Worm (Caenorhabditis elegans) whole organism, young adult: Measurements from ENCODE around the gene C16D9.8.
A peak's percentile ranks its signal among the peaks of the same experiment; 100 is the strongest.

Experiments
- B0261.1 ChIP-seq: sonication (generic microtip); optimal IDR thresholded peaks from 2 replicates; lab custom pipeline; 2016; ENCODE audit warnings: mild to moderate bottlenecking, missing genetic modification characterization, moderate library complexity, missing compliant biosample characterization
- C06A6.2 ChIP-seq: fragments of 200-800 bp; sonication (Bioruptor generic); conservative IDR thresholded peaks from 2 replicates; pipeline ENCODE4 v1.3.6; 2022; ENCODE audit warnings: missing genetic modification characterization, missing compliant biosample characterization
- F10E7.11 ChIP-seq: sonication (generic microtip); optimal IDR thresholded peaks from 2 replicates; lab custom pipeline; 2017; ENCODE audit warnings: mild to moderate bottlenecking, missing genetic modification characterization, moderate library complexity, missing compliant biosample characterization
- F33H1.4 ChIP-seq: fragments of 200-800 bp; sonication (Bioruptor generic); IDR thresholded peaks from 2 replicates; pipeline ENCODE4 v1.3.6; 2022; ENCODE audit warnings: missing genetic modification reagents, missing genetic modification characterization, missing compliant biosample characterization
- T26A5.8 ChIP-seq: sonication (generic microtip); optimal IDR thresholded peaks from 2 replicates; lab custom pipeline; 2016; ENCODE audit warnings: missing genetic modification characterization, missing compliant biosample characterization
- Y53G8AR.9 ChIP-seq: fragments of 200-800 bp; sonication (Bioruptor generic); conservative IDR thresholded peaks from 2 replicates; pipeline ENCODE4 v1.3.6; 2022; ENCODE audit warnings: missing genetic modification reagents, missing genetic modification characterization, missing compliant biosample characterization
- Y79H2A.3 ChIP-seq: fragments of 200-800 bp; sonication (Bioruptor generic); conservative IDR thresholded peaks from 2 replicates; pipeline ENCODE4 v1.3.6; 2022; ENCODE audit warnings: missing genetic modification reagents, missing genetic modification characterization, missing compliant biosample characterization
- ZK185.1 ChIP-seq: sonication (generic microtip); optimal IDR thresholded peaks from 2 replicates; lab custom pipeline; 2016; ENCODE audit warnings: mild to moderate bottlenecking, missing genetic modification characterization, missing compliant biosample characterization; ENCODE audit not compliant: poor library complexity, severe bottlenecking
- athp-1 ChIP-seq: sonication (generic microtip); optimal IDR thresholded peaks from 2 replicates; lab custom pipeline; 2017; ENCODE audit warnings: mild to moderate bottlenecking, missing genetic modification characterization, missing compliant biosample characterization
- attf-6 ChIP-seq: fragments of 200-800 bp; sonication (Bioruptor generic); IDR thresholded peaks from 2 replicates; pipeline ENCODE4 v1.3.6; 2022; ENCODE audit warnings: missing genetic modification reagents, missing genetic modification characterization, missing compliant biosample characterization
- bed-1 ChIP-seq: fragments of 200-800 bp; sonication (Bioruptor generic); IDR thresholded peaks from 2 replicates; pipeline ENCODE4 v1.3.6; 2022; ENCODE audit warnings: missing genetic modification reagents, missing genetic modification characterization, missing compliant biosample characterization
- cebp-1 ChIP-seq, 2 experiments: fragments of 200-800 bp in 1 of 2; sonication (Bioruptor generic) in 1 of 2; sonication (generic microtip) in 1 of 2; IDR thresholded peaks in 1 of 2; optimal IDR thresholded peaks in 1 of 2; 2 replicates each; pipeline versions ENCODE4 v1.3.6 to Lab custom; 2017 to 2022; ENCODE audit warnings: missing compliant biosample characterization in 2 of 2, missing genetic modification characterization in 2 of 2, mild to moderate bottlenecking in 1 of 2, missing genetic modification reagents in 1 of 2, moderate library complexity in 1 of 2
- ceh-27 ChIP-seq: fragments of 200-800 bp; sonication (Bioruptor generic); optimal IDR thresholded peaks from 2 replicates; lab custom pipeline; 2018; ENCODE audit warnings: mild to moderate bottlenecking, missing genetic modification characterization, moderate library complexity, missing compliant biosample characterization
- ceh-58 ChIP-seq: fragments of 200-800 bp; sonication (Bioruptor generic); IDR thresholded peaks from 2 replicates; pipeline ENCODE4 v1.3.6; 2022; ENCODE audit warnings: missing genetic modification characterization, missing compliant biosample characterization
- dox-1 ChIP-seq: fragments of 200-800 bp; sonication (Bioruptor generic); IDR thresholded peaks from 2 replicates; pipeline ENCODE4 v1.3.6; 2022; ENCODE audit warnings: missing genetic modification reagents, missing genetic modification characterization, missing compliant biosample characterization
- fkh-3 ChIP-seq: sonication (generic microtip); optimal IDR thresholded peaks from 2 replicates; lab custom pipeline; 2016; ENCODE audit warnings: mild to moderate bottlenecking, missing genetic modification characterization, missing compliant biosample characterization
- hlh-26 ChIP-seq: fragments of 200-800 bp; sonication (Bioruptor generic); conservative IDR thresholded peaks from 2 replicates; pipeline ENCODE4 v1.3.6; 2022; ENCODE audit warnings: missing genetic modification reagents, missing genetic modification characterization, missing compliant biosample characterization
- hmg-20 ChIP-seq: fragments of 200-800 bp; sonication (Bioruptor generic); IDR thresholded peaks from 2 replicates; pipeline ENCODE4 v1.3.6; 2022; ENCODE audit warnings: missing genetic modification reagents, missing genetic modification characterization, missing compliant biosample characterization
- let-607 ChIP-seq, 2 experiments: fragments of 200-800 bp in 1 of 2; sonication (Bioruptor generic) in 1 of 2; sonication (generic microtip) in 1 of 2; optimal IDR thresholded peaks; 2 replicates each; lab custom pipeline; 2016 to 2018; ENCODE audit warnings: mild to moderate bottlenecking in 2 of 2, missing compliant biosample characterization in 2 of 2, missing genetic modification characterization in 2 of 2, moderate library complexity in 2 of 2, missing genotype in 1 of 2
- lin-26 ChIP-seq: fragments of 200-800 bp; sonication (Bioruptor generic); IDR thresholded peaks from 2 replicates; pipeline ENCODE4 v1.3.6; 2022; ENCODE audit warnings: missing genetic modification reagents, missing genetic modification characterization, missing compliant biosample characterization
- lin-54 ChIP-seq: fragments of 200-800 bp; sonication (Bioruptor generic); optimal IDR thresholded peaks from 2 replicates; lab custom pipeline; 2018; ENCODE audit warnings: mild to moderate bottlenecking, missing genetic modification characterization, missing compliant biosample characterization
- lsl-1 ChIP-seq: fragments of 200-800 bp; sonication (Bioruptor generic); optimal IDR thresholded peaks from 2 replicates; lab custom pipeline; 2018; ENCODE audit warnings: mild to moderate bottlenecking, missing genetic modification characterization, moderate library complexity, missing compliant biosample characterization
- nfyb-1 ChIP-seq: fragments of 200-800 bp; sonication (Bioruptor generic); IDR thresholded peaks from 2 replicates; pipeline ENCODE4 v1.3.6; 2022; ENCODE audit warnings: missing genetic modification reagents, missing genetic modification characterization, missing compliant biosample characterization
- nhr-120 ChIP-seq: fragments of 200-800 bp; sonication (Bioruptor generic); IDR thresholded peaks from 2 replicates; pipeline ENCODE4 v1.3.6; 2022; ENCODE audit warnings: missing genetic modification characterization, missing compliant biosample characterization
- nhr-80 ChIP-seq: sonication (generic microtip); optimal IDR thresholded peaks from 2 replicates; lab custom pipeline; 2016; ENCODE audit warnings: missing genetic modification characterization, missing compliant biosample characterization
- nhr-90 ChIP-seq: sonication (generic microtip); optimal IDR thresholded peaks from 2 replicates; lab custom pipeline; 2016; ENCODE audit warnings: missing genotype, mild to moderate bottlenecking, missing genetic modification characterization, missing compliant biosample characterization
- rpc-1 ChIP-seq, 2 experiments: fragments of 150-350 bp in 1 of 2; sonication (generic microtip) in 1 of 2; optimal IDR thresholded peaks; 2 replicates each; lab custom pipeline; 2014 to 2018; ENCODE audit warnings: missing biosample characterization in 1 of 2, missing genetic modification characterization in 1 of 2, missing genetic modification reagents in 1 of 2, missing genotype in 1 of 2
- snpc-1.1 ChIP-seq: sonication (generic microtip); optimal IDR thresholded peaks from 2 replicates; lab custom pipeline; 2017; ENCODE audit warnings: missing genetic modification characterization, mild to moderate bottlenecking, missing compliant biosample characterization, antibody characterized with exemption, moderate library complexity, missing genotype, missing genetic modification reagents; ENCODE audit not compliant: insufficient read depth
- snpc-4 ChIP-seq, 5 experiments: fragments of 150-350 bp in 1 of 5; sonication (generic microtip) in 4 of 5; optimal IDR thresholded peaks; 2 replicates each; lab custom pipeline; 2014 to 2018; ENCODE audit warnings: missing genetic modification characterization in 5 of 5, missing biosample characterization in 3 of 5, antibody characterized with exemption in 2 of 5, mild to moderate bottlenecking in 2 of 5, missing compliant biosample characterization in 2 of 5, missing genotype in 2 of 5, moderate library complexity in 2 of 5, missing genetic modification reagents in 1 of 5
- tlf-1 ChIP-seq: fragments of 200-800 bp; sonication (Bioruptor generic); optimal IDR thresholded peaks from 2 replicates; lab custom pipeline; 2018; ENCODE audit warnings: mild to moderate bottlenecking, missing genetic modification characterization, missing compliant biosample characterization
- unc-62 ChIP-seq: fragments of 150-350 bp; optimal IDR thresholded peaks from 2 replicates; lab custom pipeline; 2014; ENCODE audit warnings: missing biosample characterization, missing genetic modification reagents, missing genetic modification characterization
- xnd-1 ChIP-seq: sonication (generic microtip); optimal IDR thresholded peaks from 2 replicates; lab custom pipeline; 2016; ENCODE audit warnings: missing genotype, missing genetic modification reagents, missing genetic modification characterization, missing compliant biosample characterization
- zfh-2 ChIP-seq: fragments of 200-800 bp; sonication (Bioruptor generic); conservative IDR thresholded peaks from 2 replicates; pipeline ENCODE4 v1.3.6; 2022; ENCODE audit warnings: missing genetic modification reagents, missing genetic modification characterization, missing compliant biosample characterization
- zim-3 ChIP-seq: sonication (generic microtip); optimal IDR thresholded peaks from 2 replicates; lab custom pipeline; 2017; ENCODE audit warnings: mild to moderate bottlenecking, missing genetic modification characterization, moderate library complexity, missing compliant biosample characterization
- ztf-25 ChIP-seq: fragments of 200-800 bp; sonication (Bioruptor generic); IDR thresholded peaks from 2 replicates; pipeline ENCODE4 v1.3.6; 2022; ENCODE audit warnings: missing genetic modification reagents, missing genetic modification characterization, missing compliant biosample characterization
- ztf-3 ChIP-seq: fragments of 200-800 bp; sonication (Bioruptor generic); optimal IDR thresholded peaks from 2 replicates; lab custom pipeline; 2018; ENCODE audit warnings: mild to moderate bottlenecking, missing genetic modification characterization, missing compliant biosample characterization

Gene C16D9.8

ce11 chrV:8285455-8285854 lies 22.1 kb upstream of the C16D9.8 start:
- TF ChIP-seq dox-1 (GFP tag; lab: Robert Waterston, UW): no peak
- no peak for TF ChIP-seq nhr-90
- TF ChIP-seq ztf-3 (GFP tag; lab: Kevin White, UChicago): no peak
- peak; percentile 66 for TF ChIP-seq nhr-80
- no peak for TF ChIP-seq snpc-4 (GFP tag; optimal IDR thresholded peaks at IDR 0.05; lab: Kevin White, UChicago)
- no peak for TF ChIP-seq snpc-4 (tag; optimal IDR thresholded peaks at IDR 0.05; lab: Kevin White, UChicago)
- no peak for TF ChIP-seq bed-1 (GFP tag; lab: Robert Waterston, UW)
- TF ChIP-seq hmg-20 (GFP tag; lab: Robert Waterston, UW): no peak
- TF ChIP-seq rpc-1 (optimal IDR thresholded peaks at IDR 0.05; lab: Kevin White, UChicago): no peak
- no peak for TF ChIP-seq rpc-1 (tag; optimal IDR thresholded peaks at IDR 0.05; lab: Kevin White, UChicago)
- TF ChIP-seq snpc-1.1: no peak

DNA sequence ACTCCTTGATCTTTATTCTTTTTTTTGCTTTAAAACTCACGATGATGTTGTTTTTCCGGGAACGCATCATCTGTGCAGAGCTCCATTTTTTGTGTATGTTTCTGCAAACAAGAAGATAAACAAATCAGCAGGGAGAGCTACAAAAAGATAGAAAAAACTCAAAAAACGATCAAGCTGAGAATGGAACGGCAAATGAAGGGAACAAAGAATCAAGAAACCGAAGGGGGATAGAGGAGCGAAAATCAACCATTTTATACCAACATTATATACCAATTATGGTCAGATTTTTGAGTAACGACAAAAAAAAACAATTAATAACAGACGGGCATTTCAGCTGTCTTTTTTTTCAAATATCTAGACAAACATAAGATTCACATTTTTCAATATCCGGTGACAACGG lies 21.4 kb upstream of the C16D9.8 start, which contains the start of gene slc-17.5:
Gene slc-17.5, minus strand, starts transcription at position 101 of the 400 bp plus-strand sequence.
- TF ChIP-seq ceh-58 (GFP tag; lab: Robert Waterston, UW): no peak
- no peak for TF ChIP-seq lin-54
- TF ChIP-seq cebp-1 (GFP tag; IDR thresholded peaks at IDR 0.05; lab: Robert Waterston, UW): no peak
- no peak for TF ChIP-seq cebp-1 (tag; optimal IDR thresholded peaks at IDR 0.05; lab: Kevin White, UChicago)
- TF ChIP-seq lsl-1 (GFP tag; lab: Kevin White, UChicago): no peak
- no peak for TF ChIP-seq hlh-26 (GFP tag; lab: Robert Waterston, UW)
- no peak for TF ChIP-seq ztf-25 (GFP tag; lab: Robert Waterston, UW)
- TF ChIP-seq fkh-3 (tag; lab: Kevin White, UChicago): no peak

DNA sequence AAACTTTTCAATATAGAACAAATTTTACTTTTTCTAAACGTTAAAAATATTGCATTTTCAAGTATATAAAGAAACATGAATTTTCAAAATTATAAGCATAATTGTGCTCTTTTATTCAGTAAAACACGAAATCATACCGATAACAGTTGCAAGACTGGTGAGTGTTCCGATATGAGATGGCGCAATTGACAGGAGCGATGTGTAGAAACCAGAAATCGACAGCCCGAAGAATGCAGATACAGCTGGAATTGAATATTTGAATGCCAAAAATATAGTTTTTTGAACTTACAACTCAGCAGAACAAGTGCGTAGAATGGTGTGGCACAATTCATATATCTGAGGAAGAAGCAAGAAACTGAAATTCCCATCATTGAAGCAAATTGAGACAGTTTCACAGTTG lies 19.6 kb upstream of the C16D9.8 start:
- TF ChIP-seq let-607 (tag; optimal IDR thresholded peaks at IDR 0.05; lab: Kevin White, UChicago) (peak in 1 of 2 experiments; percentile 52), nhr-80 (peak; percentile 35), tlf-1 (GFP tag; lab: Kevin White, UChicago) (no peak), ZK185.1 (tag; lab: Kevin White, UChicago) (no peak), zim-3 (tag; lab: Kevin White, UChicago) (no peak), hmg-20 (GFP tag; lab: Robert Waterston, UW) (no peak)

ce11 chrV:8281646-8282045 lies 18.3 kb upstream of the C16D9.8 start:
- TF ChIP-seq nfyb-1 (GFP tag; lab: Robert Waterston, UW) (no peak), athp-1 (tag; lab: Kevin White, UChicago) (no peak), T26A5.8 (no peak), ztf-3 (GFP tag; lab: Kevin White, UChicago) (no peak), B0261.1 (no peak), lin-26 (no peak), F10E7.11 (tag; lab: Kevin White, UChicago) (no peak), zfh-2 (no peak), ZK185.1 (tag; lab: Kevin White, UChicago) (no peak), C06A6.2 (no peak), unc-62 (no peak), fkh-3 (tag; lab: Kevin White, UChicago) (no peak), attf-6 (GFP tag; lab: Robert Waterston, UW) (no peak), F33H1.4 (GFP tag; lab: Robert Waterston, UW) (no peak), xnd-1 (tag; lab: Kevin White, UChicago) (no peak), Y53G8AR.9 (GFP tag; lab: Robert Waterston, UW) (no peak), Y79H2A.3 (no peak), nhr-120 (GFP tag; lab: Robert Waterston, UW) (no peak), ceh-27 (GFP tag; lab: Kevin White, UChicago) (no peak), zim-3 (tag; lab: Kevin White, UChicago) (no peak)
